Fruit fly (Drosophila melanogaster) whole organism, embryonic: ENCODE results near the gene CG43248.
A peak's percentile ranks its signal among the peaks of the same experiment; 100 is the strongest.

Source experiments
- Adf1 ChIP-seq: fragments of 200-800 bp; sonication (Bioruptor generic); IDR thresholded peaks from 2 replicates; pipeline ENCODE4 v1.3.6; 2022; ENCODE audit warnings: missing biosample characterization, missing genetic modification characterization
- Atf3 ChIP-seq: fragments of 200-800 bp; sonication (Bioruptor generic); optimal IDR thresholded peaks from 3 replicates; lab custom pipeline; 2016; ENCODE audit warnings: missing biosample characterization, missing genetic modification characterization
- Awh ChIP-seq: fragments of 200-800 bp; sonication (Bioruptor generic); IDR thresholded peaks from 2 replicates; pipeline ENCODE4, ENCODE4 v1.3.6; 2022; ENCODE audit warnings: missing biosample characterization, missing genetic modification characterization
- CG10209 ChIP-seq: fragments of 200-800 bp; sonication (Bioruptor generic); optimal IDR thresholded peaks from 3 replicates; lab custom pipeline; 2017; ENCODE audit warnings: missing biosample characterization, mild to moderate bottlenecking, missing genetic modification characterization, missing genetic modification reagents
- CG12659 ChIP-seq: fragments of 200-800 bp; sonication (Bioruptor generic); optimal IDR thresholded peaks from 3 replicates; lab custom pipeline; 2017; ENCODE audit warnings: mild to moderate bottlenecking, missing biosample characterization, missing genetic modification reagents, missing genetic modification characterization
- CG13123 ChIP-seq: fragments of 200-800 bp; sonication (Bioruptor generic); optimal IDR thresholded peaks from 2 replicates; lab custom pipeline; 2016; ENCODE audit warnings: missing biosample characterization, missing genetic modification characterization
- CG13624 ChIP-seq: fragments of 200-800 bp; sonication (Bioruptor generic); optimal IDR thresholded peaks from 2 replicates; lab custom pipeline; 2016; ENCODE audit warnings: missing biosample characterization, missing genetic modification characterization
- CG15011 ChIP-seq: fragments of 200-800 bp; sonication (Bioruptor generic); optimal IDR thresholded peaks from 3 replicates; lab custom pipeline; 2018; ENCODE audit warnings: missing biosample characterization, mild to moderate bottlenecking, missing genetic modification characterization
- CG17359 ChIP-seq: fragments of 200-800 bp; sonication (Bioruptor generic); optimal IDR thresholded peaks from 3 replicates; lab custom pipeline; 2018; ENCODE audit warnings: missing biosample characterization, mild to moderate bottlenecking, missing genetic modification characterization, moderate library complexity
- CG18011 ChIP-seq: fragments of 200-800 bp; sonication (Bioruptor generic); optimal IDR thresholded peaks from 2 replicates; lab custom pipeline; 2017; ENCODE audit warnings: missing biosample characterization, missing genetic modification characterization, mild to moderate bottlenecking, moderate library complexity, missing genotype
- CG18262 ChIP-seq: fragments of 200-800 bp; optimal IDR thresholded peaks from 3 replicates; lab custom pipeline; 2019; ENCODE audit warnings: missing biosample characterization, mild to moderate bottlenecking, missing genetic modification characterization, moderate library complexity
- CG1832 ChIP-seq: fragments of 200-800 bp; sonication (Bioruptor generic); optimal IDR thresholded peaks from 2 replicates; lab custom pipeline; 2017; ENCODE audit warnings: missing biosample characterization, mild to moderate bottlenecking, missing genetic modification characterization, inconsistent platforms
- CG2116 ChIP-seq: fragments of 200-800 bp; sonication (Bioruptor generic); optimal IDR thresholded peaks from 3 replicates; lab custom pipeline; 2018; ENCODE audit warnings: missing biosample characterization, mild to moderate bottlenecking, missing genetic modification characterization
- CG31441 ChIP-seq: fragments of 200-800 bp; sonication (Bioruptor generic); IDR thresholded peaks from 2 replicates; pipeline ENCODE4 v1.3.6; 2022; ENCODE audit warnings: missing biosample characterization, missing genetic modification characterization
- CG33213 ChIP-seq: fragments of 200-800 bp; sonication (Bioruptor generic); optimal IDR thresholded peaks from 3 replicates; lab custom pipeline; 2016; ENCODE audit warnings: missing biosample characterization, missing genetic modification characterization
- CG4404 ChIP-seq: fragments of 200-800 bp; sonication (Bioruptor generic); IDR thresholded peaks from 2 replicates; pipeline ENCODE4 v1.3.6; 2022; ENCODE audit warnings: missing biosample characterization, missing genetic modification characterization
- CG4424 ChIP-seq: fragments of 200-800 bp; sonication (Bioruptor generic); optimal IDR thresholded peaks from 3 replicates; lab custom pipeline; 2016; ENCODE audit warnings: missing biosample characterization, missing genetic modification characterization
- CG4730 ChIP-seq: fragments of 200-800 bp; sonication (Bioruptor generic); IDR thresholded peaks from 2 replicates; pipeline ENCODE4 v1.3.6; 2022; ENCODE audit warnings: missing biosample characterization, missing genetic modification characterization
- CG9817 ChIP-seq: fragments of 200-800 bp; sonication (Bioruptor generic); optimal IDR thresholded peaks from 2 replicates; lab custom pipeline; 2018; ENCODE audit warnings: missing biosample characterization, mild to moderate bottlenecking, missing genetic modification characterization, moderate library complexity
- Dbx ChIP-seq: fragments of 200-800 bp; sonication (Bioruptor generic); IDR thresholded peaks from 3 replicates; pipeline ENCODE4 v1.3.6; 2022; ENCODE audit warnings: missing biosample characterization, missing genetic modification characterization
- Doc3 ChIP-seq: fragments of 200-800 bp; sonication (Bioruptor generic); IDR thresholded peaks from 3 replicates; pipeline ENCODE4 v1.3.6; 2022; ENCODE audit warnings: missing biosample characterization, missing genetic modification characterization; ENCODE audit not compliant: partially characterized antibody
- E2f2 ChIP-seq: fragments of 200-800 bp; sonication (Bioruptor generic); IDR thresholded peaks from 2 replicates; pipeline ENCODE4 v1.3.6; 2022; ENCODE audit warnings: missing biosample characterization, missing genetic modification characterization
- H2.0 ChIP-seq: fragments of 200-800 bp; sonication (Bioruptor generic); IDR thresholded peaks from 2 replicates; pipeline ENCODE4 v1.3.6; 2022; ENCODE audit warnings: missing biosample characterization, missing genetic modification characterization
- HLH54F ChIP-seq: fragments of 200-800 bp; sonication (Bioruptor generic); optimal IDR thresholded peaks from 3 replicates; lab custom pipeline; 2016; ENCODE audit warnings: missing biosample characterization, missing genetic modification characterization
- Hand ChIP-seq: fragments of 200-800 bp; sonication (Bioruptor generic); optimal IDR thresholded peaks from 2 replicates; lab custom pipeline; 2017; ENCODE audit warnings: mild to moderate bottlenecking, missing biosample characterization, missing genetic modification reagents, missing genetic modification characterization
- NC2α ChIP-seq: fragments of 200-800 bp; sonication (Bioruptor generic); optimal IDR thresholded peaks from 2 replicates; lab custom pipeline; 2016; ENCODE audit warnings: missing biosample characterization, missing genetic modification characterization
- Nf-YC ChIP-seq: fragments of 200-800 bp; optimal IDR thresholded peaks from 3 replicates; lab custom pipeline; 2019; ENCODE audit warnings: missing biosample characterization, mild to moderate bottlenecking, missing genetic modification characterization, moderate library complexity
- Oaz ChIP-seq: fragments of 200-800 bp; sonication (Bioruptor generic); IDR thresholded peaks from 2 replicates; pipeline ENCODE4 v1.3.6; 2022; ENCODE audit warnings: missing biosample characterization, missing genetic modification characterization
- Opbp ChIP-seq: fragments of 200-800 bp; sonication (Bioruptor generic); IDR thresholded peaks from 3 replicates; pipeline ENCODE4 v1.3.6; 2022; ENCODE audit warnings: missing biosample characterization, missing genetic modification characterization; ENCODE audit not compliant: partially characterized antibody
- Rx ChIP-seq: fragments of 200-800 bp; sonication (Bioruptor generic); IDR thresholded peaks from 2 replicates; pipeline ENCODE4 v1.3.6; 2022; ENCODE audit warnings: missing biosample characterization, missing genetic modification characterization
- Vsx1 ChIP-seq: fragments of 200-800 bp; sonication (Bioruptor generic); optimal IDR thresholded peaks from 2 replicates; lab custom pipeline; 2017; ENCODE audit warnings: missing biosample characterization, mild to moderate bottlenecking, missing genetic modification characterization, missing genetic modification reagents
- ato ChIP-seq: fragments of 200-800 bp; sonication (Bioruptor generic); IDR thresholded peaks from 2 replicates; pipeline ENCODE4 v1.3.6; 2022; ENCODE audit warnings: missing biosample characterization, missing genetic modification characterization; ENCODE audit not compliant: partially characterized antibody
- cato ChIP-seq: fragments of 200-800 bp; sonication (Bioruptor generic); optimal IDR thresholded peaks from 2 replicates; lab custom pipeline; 2016; ENCODE audit warnings: missing biosample characterization, missing genetic modification characterization, borderline replicate concordance
- chinmo ChIP-seq: fragments of 200-800 bp; sonication (Bioruptor generic); IDR thresholded peaks from 4 replicates; pipeline ENCODE4 v1.3.6; 2022; ENCODE audit warnings: missing biosample characterization, missing genetic modification characterization; ENCODE audit not compliant: partially characterized antibody
- crp ChIP-seq, 2 experiments: fragments of 200-800 bp; sonication (Bioruptor generic); optimal IDR thresholded peaks; 2 replicates in 1 of 2; 3 replicates in 1 of 2; lab custom pipeline; 2017; ENCODE audit warnings: missing biosample characterization in 2 of 2, missing genetic modification characterization in 2 of 2, mild to moderate bottlenecking in 1 of 2, moderate library complexity in 1 of 2
- ewg ChIP-seq: fragments of 200-800 bp; sonication (Bioruptor generic); optimal IDR thresholded peaks from 3 replicates; lab custom pipeline; 2017; ENCODE audit warnings: mild to moderate bottlenecking, missing biosample characterization, missing genetic modification reagents, missing genetic modification characterization
- eyg ChIP-seq: fragments of 200-800 bp; sonication (Bioruptor generic); optimal IDR thresholded peaks from 3 replicates; lab custom pipeline; 2016; ENCODE audit warnings: missing biosample characterization, missing genetic modification characterization
- gfzf ChIP-seq: fragments of 200-800 bp; sonication (Bioruptor generic); optimal IDR thresholded peaks from 2 replicates; lab custom pipeline; 2016; ENCODE audit warnings: missing biosample characterization, mild to moderate bottlenecking, missing genetic modification characterization, moderate library complexity
- gsb-n ChIP-seq: fragments of 200-800 bp; sonication (Bioruptor generic); optimal IDR thresholded peaks from 3 replicates; lab custom pipeline; 2018; ENCODE audit warnings: missing biosample characterization, mild to moderate bottlenecking, missing genetic modification characterization
- lola ChIP-seq, 3 experiments: fragments of >200 bp in 2 of 3; fragments of 200-800 bp in 1 of 3; sonication (Bioruptor generic) in 1 of 3; optimal IDR thresholded peaks; 2 replicates each; lab custom pipeline; 2017 to 2019; ENCODE audit warnings: missing biosample characterization in 3 of 3, missing genetic modification characterization in 3 of 3, mild to moderate bottlenecking in 1 of 3, moderate library complexity in 1 of 3
- pho ChIP-seq: fragments of 200-800 bp; sonication (Bioruptor generic); optimal IDR thresholded peaks from 2 replicates; lab custom pipeline; 2016; ENCODE audit warnings: missing biosample characterization, missing genetic modification characterization
- pnt ChIP-seq: fragments of 200-800 bp; sonication (Bioruptor generic); optimal IDR thresholded peaks from 3 replicates; lab custom pipeline; 2016; ENCODE audit warnings: missing biosample characterization, missing genetic modification characterization
- prd ChIP-seq, 3 experiments: fragments of >200 bp in 2 of 3; fragments of 200-800 bp in 1 of 3; sonication (Bioruptor generic) in 1 of 3; optimal IDR thresholded peaks in 2 of 3; IDR thresholded peaks in 1 of 3; 2 replicates in 2 of 3; 3 replicates in 1 of 3; pipeline versions ENCODE4 v1.3.6 to Lab custom; 2017 to 2022; ENCODE audit warnings: missing biosample characterization in 1 of 3, missing genetic modification characterization in 1 of 3
- ssp ChIP-seq: fragments of 200-800 bp; sonication (Bioruptor generic); IDR thresholded peaks from 2 replicates; pipeline ENCODE4 v1.3.6; 2022; ENCODE audit warnings: missing biosample characterization, missing genetic modification characterization
- stwl ChIP-seq: fragments of 200-800 bp; sonication (Bioruptor generic); optimal IDR thresholded peaks from 3 replicates; lab custom pipeline; 2018; ENCODE audit warnings: missing biosample characterization, mild to moderate bottlenecking, missing genetic modification characterization, moderate library complexity
- sug ChIP-seq: fragments of 200-800 bp; optimal IDR thresholded peaks from 2 replicates; lab custom pipeline; 2019; ENCODE audit warnings: missing biosample characterization, mild to moderate bottlenecking, missing genetic modification characterization, moderate library complexity
- wdn ChIP-seq: fragments of 200-800 bp; sonication (Bioruptor generic); IDR thresholded peaks from 2 replicates; pipeline ENCODE4 v1.3.6; 2022; ENCODE audit warnings: missing biosample characterization, missing genetic modification characterization
- zen2 ChIP-seq: fragments of 200-800 bp; sonication (Bioruptor generic); IDR thresholded peaks from 3 replicates; pipeline ENCODE4 v1.3.6; 2022; ENCODE audit warnings: missing biosample characterization, missing genetic modification characterization; ENCODE audit not compliant: partially characterized antibody
- zfh2 ChIP-seq: fragments of 200-800 bp; sonication (Bioruptor generic); optimal IDR thresholded peaks from 2 replicates; lab custom pipeline; 2016; ENCODE audit warnings: missing biosample characterization, missing genetic modification characterization

The CG43248 gene

DNA sequence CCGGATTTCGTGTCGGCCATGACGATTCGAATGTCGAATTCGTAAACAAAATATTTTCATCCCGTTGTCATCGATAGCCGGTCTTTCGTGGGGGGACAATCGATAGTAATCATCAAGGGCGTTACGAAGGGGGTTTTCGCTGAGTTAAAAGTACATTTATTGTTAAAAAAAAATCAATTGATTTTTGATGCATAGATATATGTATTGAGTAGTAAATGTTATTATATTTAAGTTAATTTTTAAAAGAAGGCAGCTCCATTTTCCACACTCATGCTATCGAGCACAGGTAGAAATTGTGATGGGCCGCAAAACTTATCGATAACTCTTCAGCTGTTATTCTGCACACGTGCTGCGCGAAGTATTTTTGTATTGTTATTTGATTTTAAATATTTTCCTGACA is 49.2 kb upstream of the CG43248 start, which contains the start of the genes mrn and CG12301 (continued):
- TF ChIP-seq stwl (tag; lab: Kevin White, UChicago) (peak; percentile 66), CG13123 (GFP tag; lab: Kevin White, UChicago) (peak; percentile 11), Rx (GFP tag; lab: Robert Waterston, UW) (peak; percentile 90), NC2α (GFP tag; lab: Kevin White, UChicago) (no peak), HLH54F (GFP tag; lab: Kevin White, UChicago) (peak; percentile 81), Oaz (GFP tag; lab: Robert Waterston, UW) (peak; percentile 52), prd (optimal IDR thresholded peaks at IDR 0.05; lab: Kevin White, UChicago) (no peak), prd (GFP tag; IDR thresholded peaks at IDR 0.05; lab: Robert Waterston, UW) (peak; percentile 96), Nf-YC (tag; lab: Kevin White, UChicago) (no peak), CG10209 (no peak), CG18262 (tag; lab: Kevin White, UChicago) (peak; percentile 83), Hand (GFP tag; lab: Kevin White, UChicago) (no peak), CG33213 (GFP tag; lab: Kevin White, UChicago) (no peak), CG4730 (peak; percentile 88), zfh2 (GFP tag; lab: Kevin White, UChicago) (peak; percentile 78), E2f2 (GFP tag; lab: Robert Waterston, UW) (peak; percentile 67), pnt (GFP tag; lab: Kevin White, UChicago) (peak; percentile 55), CG2116 (GFP tag; lab: Kevin White, UChicago) (peak; percentile 89), Awh (GFP tag; lab: Robert Waterston, UW) (0 out of 2 replicates have a peak, but pooled peaks have one; percentile 45), CG15011 (GFP tag; lab: Kevin White, UChicago) (no peak), CG9817 (tag; lab: Kevin White, UChicago) (peak; percentile 67), Doc3 (GFP tag; lab: Robert Waterston, UW) (peak; percentile 94), gfzf (GFP tag; lab: Kevin White, UChicago) (peak; percentile 22), Dbx (GFP tag; lab: Robert Waterston, UW) (peak; percentile 97), Adf1 (GFP tag; lab: Robert Waterston, UW) (peak; percentile 57), H2.0 (GFP tag; lab: Robert Waterston, UW) (peak; percentile 72), CG13624 (GFP tag; lab: Kevin White, UChicago) (peak; percentile 26), Atf3 (peak; percentile 18), CG4404 (GFP tag; lab: Robert Waterston, UW) (peak; percentile 90), cato (GFP tag; lab: Kevin White, UChicago) (peak; percentile 31), gsb-n (tag; lab: Kevin White, UChicago) (no peak), Vsx1 (no peak), CG17359 (tag; lab: Kevin White, UChicago) (no peak), ato (GFP tag; lab: Robert Waterston, UW) (peak; percentile 66), CG12659 (peak; percentile 84), CG18011 (GFP tag; lab: Kevin White, UChicago) (peak; percentile 44), ssp (GFP tag; lab: Robert Waterston, UW) (peak; percentile 84), wdn (GFP tag; lab: Robert Waterston, UW) (peak; percentile 68), CG31441 (GFP tag; lab: Robert Waterston, UW) (no peak), CG1832 (GFP tag; lab: Kevin White, UChicago) (no peak), ewg (GFP tag; lab: Kevin White, UChicago) (peak; percentile 71), chinmo (peak; percentile 83; the same call in 2 of the 4 replicates), Opbp (GFP tag; lab: Robert Waterston, UW) (peak; percentile 81), eyg (GFP tag; lab: Kevin White, UChicago) (peak; percentile 23), sug (tag; lab: Kevin White, UChicago) (no peak), zen2 (GFP tag; lab: Robert Waterston, UW) (peak; percentile 75; the same call in 1 of the 3 replicates), CG4424 (GFP tag; lab: Kevin White, UChicago) (peak; percentile 82), pho (GFP tag; lab: Kevin White, UChicago) (peak; percentile 77), crp (GFP tag; optimal IDR thresholded peaks at IDR 0.05; lab: Kevin White, UChicago) (peak; percentile 49 to 89), lola (GFP tag; optimal IDR thresholded peaks at IDR 0.05; lab: Kevin White, UChicago) (peak in 1 of 3 experiments; percentile 48)
